Worm (Caenorhabditis elegans) whole organism, L4 larva: ENCODE measurements around the gene srbc-58.

ENCODE experiments used
- F10B5.3 ChIP-seq: sonication (generic microtip); optimal IDR thresholded peaks from 2 replicates; lab custom pipeline; 2016; ENCODE audit warnings: mild to moderate bottlenecking, missing genetic modification characterization, missing compliant biosample characterization
- F26F4.8 ChIP-seq: fragments of 200-800 bp; sonication (Bioruptor generic); conservative IDR thresholded peaks from 2 replicates; pipeline ENCODE4 v1.3.6; 2022; ENCODE audit warnings: missing genetic modification characterization, missing compliant biosample characterization
- F44E2.7 ChIP-seq: fragments of 200-800 bp; sonication (Bioruptor generic); IDR thresholded peaks from 2 replicates; pipeline ENCODE4 v2.1.2; 2022; ENCODE audit warnings: missing genetic modification characterization, missing compliant biosample characterization
- F49E8.2 ChIP-seq: sonication (generic microtip); optimal IDR thresholded peaks from 2 replicates; lab custom pipeline; 2016; ENCODE audit warnings: missing compliant biosample characterization, mild to moderate bottlenecking, missing genetic modification characterization, borderline replicate concordance
- Y48G9A.11 ChIP-seq: fragments of 200-800 bp; sonication (Bioruptor generic); IDR thresholded peaks from 2 replicates; pipeline ENCODE4 v1.3.6; 2022; ENCODE audit warnings: missing genetic modification reagents, missing genetic modification characterization, missing compliant biosample characterization
- Y5F2A.4 ChIP-seq: fragments of 200-800 bp; sonication (Bioruptor generic); optimal IDR thresholded peaks from 2 replicates; lab custom pipeline; 2018; ENCODE audit warnings: mild to moderate bottlenecking, missing genetic modification characterization, missing compliant biosample characterization
- ZK337.2 ChIP-seq: fragments of 200-800 bp; sonication (Bioruptor generic); IDR thresholded peaks from 2 replicates; pipeline ENCODE4 v1.3.6; 2022; ENCODE audit warnings: missing genetic modification reagents, missing genetic modification characterization, missing compliant biosample characterization
- aha-1 ChIP-seq: fragments of 150-350 bp; peaks from one replicate; lab custom pipeline; 2014; ENCODE audit warnings: missing biosample characterization, missing genetic modification characterization
- ama-1 ChIP-seq: fragments of 150-350 bp; optimal IDR thresholded peaks from 2 replicates; lab custom pipeline; 2014; ENCODE audit warnings: inconsistent platforms, mixed read lengths
- ceh-28 ChIP-seq: fragments of 150-350 bp; optimal IDR thresholded peaks from 2 replicates; lab custom pipeline; 2014; ENCODE audit warnings: missing biosample characterization, missing genetic modification reagents, missing genetic modification characterization
- ceh-32 ChIP-seq: sonication (generic microtip); optimal IDR thresholded peaks from 2 replicates; lab custom pipeline; 2016; ENCODE audit warnings: mild to moderate bottlenecking, missing genetic modification characterization, missing compliant biosample characterization; ENCODE audit not compliant: poor library complexity
- ceh-82 ChIP-seq: sonication (generic microtip); optimal IDR thresholded peaks from 2 replicates; lab custom pipeline; 2017; ENCODE audit warnings: missing biosample characterization, missing genetic modification characterization
- cey-2 ChIP-seq: sonication (generic microtip); optimal IDR thresholded peaks from 3 replicates; lab custom pipeline; 2017; ENCODE audit warnings: missing genetic modification characterization, mild to moderate bottlenecking, missing compliant biosample characterization, antibody characterized with exemption, borderline replicate concordance; ENCODE audit not compliant: insufficient read depth
- daf-12 ChIP-seq: fragments of 150-350 bp; optimal IDR thresholded peaks from 2 replicates; lab custom pipeline; 2014; ENCODE audit warnings: missing biosample characterization, missing genetic modification reagents, missing genetic modification characterization
- daf-19 ChIP-seq: fragments of 200-800 bp; sonication (Bioruptor generic); conservative IDR thresholded peaks from 2 replicates; pipeline ENCODE4 v1.3.6; 2022; ENCODE audit warnings: missing genetic modification characterization, missing compliant biosample characterization
- dmd-8 ChIP-seq: fragments of 200-800 bp; sonication (Bioruptor generic); IDR thresholded peaks from 2 replicates; pipeline ENCODE4 v1.3.6; 2022; ENCODE audit warnings: missing genetic modification characterization, missing compliant biosample characterization
- dve-1 ChIP-seq: sonication (generic microtip); optimal IDR thresholded peaks from 2 replicates; lab custom pipeline; 2017; ENCODE audit warnings: antibody characterized with exemption, mild to moderate bottlenecking, missing genetic modification characterization, missing compliant biosample characterization; ENCODE audit not compliant: insufficient read depth
- egl-27 ChIP-seq: sonication (generic microtip); optimal IDR thresholded peaks from 3 replicates; lab custom pipeline; 2017; ENCODE audit warnings: missing biosample characterization, missing genetic modification reagents, missing genetic modification characterization
- egl-43 ChIP-seq: fragments of 200-800 bp; sonication (Bioruptor generic); IDR thresholded peaks from 2 replicates; pipeline ENCODE4 v1.3.6; 2022; ENCODE audit warnings: missing genetic modification reagents, missing genetic modification characterization, missing compliant biosample characterization
- fos-1 ChIP-seq: fragments of 150-350 bp; optimal IDR thresholded peaks from 2 replicates; lab custom pipeline; 2014; ENCODE audit warnings: missing biosample characterization, missing genetic modification characterization
- gei-8 ChIP-seq: fragments of 200-800 bp; sonication (Bioruptor generic); optimal IDR thresholded peaks from 2 replicates; lab custom pipeline; 2018; ENCODE audit warnings: mild to moderate bottlenecking, missing genetic modification characterization, missing compliant biosample characterization
- hlh-11 ChIP-seq: fragments of 200-800 bp; sonication (Bioruptor generic); optimal IDR thresholded peaks from 2 replicates; lab custom pipeline; 2018; ENCODE audit warnings: mild to moderate bottlenecking, missing genetic modification characterization, missing compliant biosample characterization
- jun-1 ChIP-seq: fragments of 150-350 bp; optimal IDR thresholded peaks from 2 replicates; lab custom pipeline; 2014; ENCODE audit warnings: missing biosample characterization, missing genetic modification reagents, missing genetic modification characterization
- lin-13 ChIP-seq: fragments of 150-350 bp; optimal IDR thresholded peaks from 2 replicates; lab custom pipeline; 2014; ENCODE audit warnings: missing biosample characterization, missing genetic modification reagents, missing genetic modification characterization
- lin-15B ChIP-seq: fragments of 150-350 bp; sonication (generic microtip); optimal IDR thresholded peaks from 3 replicates; lab custom pipeline; 2014; ENCODE audit warnings: missing biosample characterization, missing genetic modification characterization
- lin-29 ChIP-seq: fragments of 200-800 bp; sonication (Bioruptor generic); IDR thresholded peaks from 2 replicates; pipeline ENCODE4 v1.3.6; 2022; ENCODE audit warnings: missing genetic modification reagents, missing genetic modification characterization, missing compliant biosample characterization
- lin-38 ChIP-seq: fragments of 200-800 bp; sonication (Bioruptor generic); IDR thresholded peaks from 2 replicates; pipeline ENCODE4 v1.3.6; 2022; ENCODE audit warnings: missing genetic modification reagents, missing genetic modification characterization, missing compliant biosample characterization
- lir-3 ChIP-seq: sonication (generic microtip); optimal IDR thresholded peaks from 2 replicates; lab custom pipeline; 2016; ENCODE audit warnings: mild to moderate bottlenecking, missing genetic modification characterization, missing compliant biosample characterization
- lsy-2 ChIP-seq, 2 experiments: fragments of 150-350 bp in 1 of 2; sonication (generic microtip) in 1 of 2; optimal IDR thresholded peaks; 2 replicates each; lab custom pipeline; 2014 to 2017; ENCODE audit warnings: missing biosample characterization in 2 of 2, missing genetic modification characterization in 2 of 2
- madf-9 ChIP-seq: fragments of 200-800 bp; sonication (Bioruptor generic); conservative IDR thresholded peaks from 2 replicates; pipeline ENCODE4 v1.3.6; 2022; ENCODE audit warnings: missing genetic modification reagents, missing genetic modification characterization, missing compliant biosample characterization
- mdl-1 ChIP-seq, 2 experiments: fragments of 150-350 bp in 1 of 2; sonication (generic microtip) in 1 of 2; optimal IDR thresholded peaks; 2 replicates each; lab custom pipeline; 2014 to 2017; ENCODE audit warnings: missing biosample characterization in 2 of 2, missing genetic modification characterization in 2 of 2
- mdt-29 ChIP-seq: fragments of 200-800 bp; sonication (Bioruptor generic); IDR thresholded peaks from 2 replicates; pipeline ENCODE4 v1.3.6; 2022; ENCODE audit warnings: missing genetic modification reagents, missing genetic modification characterization, missing compliant biosample characterization
- mes-2 ChIP-seq: sonication (generic microtip); optimal IDR thresholded peaks from 2 replicates; lab custom pipeline; 2016; ENCODE audit warnings: missing genotype, mild to moderate bottlenecking, missing genetic modification characterization, missing compliant biosample characterization; ENCODE audit not compliant: poor library complexity, severe bottlenecking
- nhr-102 ChIP-seq: sonication (generic microtip); optimal IDR thresholded peaks from 2 replicates; lab custom pipeline; 2016; ENCODE audit warnings: mild to moderate bottlenecking, missing genetic modification characterization, moderate library complexity, missing compliant biosample characterization
- nhr-11 ChIP-seq: fragments of 150-350 bp; optimal IDR thresholded peaks from 2 replicates; lab custom pipeline; 2014; ENCODE audit warnings: missing biosample characterization, missing genetic modification characterization
- nhr-41 ChIP-seq: fragments of 200-800 bp; sonication (Bioruptor generic); IDR thresholded peaks from 2 replicates; pipeline ENCODE4 v1.3.6; 2022; ENCODE audit warnings: missing genetic modification reagents, missing genetic modification characterization, missing compliant biosample characterization
- nhr-48 ChIP-seq: sonication (generic microtip); optimal IDR thresholded peaks from 2 replicates; lab custom pipeline; 2016; ENCODE audit warnings: mild to moderate bottlenecking, missing genetic modification characterization, missing compliant biosample characterization
- nhr-76 ChIP-seq: fragments of 150-350 bp; optimal IDR thresholded peaks from 2 replicates; lab custom pipeline; 2014; ENCODE audit warnings: missing biosample characterization, missing genetic modification characterization
- pha-4 ChIP-seq, 2 experiments: fragments of 150-350 bp in 1 of 2; fragments of 200-800 bp in 1 of 2; sonication (Bioruptor generic) in 1 of 2; IDR thresholded peaks in 1 of 2; optimal IDR thresholded peaks in 1 of 2; 2 replicates each; pipeline versions ENCODE4 v1.3.6 to Lab custom; 2014 to 2022; ENCODE audit warnings: missing genetic modification characterization in 2 of 2, missing genetic modification reagents in 2 of 2, missing biosample characterization in 1 of 2, missing compliant biosample characterization in 1 of 2
- rbr-2 ChIP-seq: sonication (generic microtip); optimal IDR thresholded peaks from 2 replicates; lab custom pipeline; 2016; ENCODE audit warnings: missing genotype, missing genetic modification characterization, missing compliant biosample characterization
- sdz-12 ChIP-seq: fragments of 200-800 bp; sonication (Bioruptor generic); optimal IDR thresholded peaks from 2 replicates; lab custom pipeline; 2018; ENCODE audit warnings: mild to moderate bottlenecking, missing genetic modification characterization, missing compliant biosample characterization
- set-16 ChIP-seq: fragments of 200-800 bp; sonication (Bioruptor generic); IDR thresholded peaks from 2 replicates; pipeline ENCODE4 v1.3.6; 2022; ENCODE audit warnings: missing genetic modification reagents, missing genetic modification characterization, missing compliant biosample characterization
- skn-1 ChIP-seq: fragments of 150-350 bp; optimal IDR thresholded peaks from 2 replicates; lab custom pipeline; 2014; ENCODE audit warnings: missing biosample characterization, missing genetic modification characterization
- snpc-1.2 ChIP-seq: fragments of 200-800 bp; sonication (Bioruptor generic); IDR thresholded peaks from 2 replicates; pipeline ENCODE4 v1.3.6; 2022; ENCODE audit warnings: missing genetic modification reagents, missing genetic modification characterization, missing compliant biosample characterization
- spr-1 ChIP-seq: sonication (generic microtip); optimal IDR thresholded peaks from 2 replicates; lab custom pipeline; 2016; ENCODE audit warnings: mild to moderate bottlenecking, missing genetic modification characterization, missing compliant biosample characterization
- unc-62 ChIP-seq, 3 experiments: fragments of 150-350 bp in 1 of 3; sonication (generic microtip); optimal IDR thresholded peaks in 2 of 3; peaks in 1 of 3; 1 replicate in 1 of 3; 2 replicates in 2 of 3; lab custom pipeline; 2014 to 2017; ENCODE audit warnings: missing biosample characterization in 3 of 3, missing genetic modification characterization in 3 of 3, missing genetic modification reagents in 3 of 3, missing genotype in 1 of 3
- zag-1 ChIP-seq: fragments of 150-350 bp; optimal IDR thresholded peaks from 2 replicates; lab custom pipeline; 2014; ENCODE audit warnings: missing biosample characterization, missing genetic modification characterization
- zfp-2 ChIP-seq: sonication (generic microtip); optimal IDR thresholded peaks from 2 replicates; lab custom pipeline; 2016; ENCODE audit warnings: mild to moderate bottlenecking, missing genetic modification characterization, missing compliant biosample characterization

The srbc-58 gene

DNA sequence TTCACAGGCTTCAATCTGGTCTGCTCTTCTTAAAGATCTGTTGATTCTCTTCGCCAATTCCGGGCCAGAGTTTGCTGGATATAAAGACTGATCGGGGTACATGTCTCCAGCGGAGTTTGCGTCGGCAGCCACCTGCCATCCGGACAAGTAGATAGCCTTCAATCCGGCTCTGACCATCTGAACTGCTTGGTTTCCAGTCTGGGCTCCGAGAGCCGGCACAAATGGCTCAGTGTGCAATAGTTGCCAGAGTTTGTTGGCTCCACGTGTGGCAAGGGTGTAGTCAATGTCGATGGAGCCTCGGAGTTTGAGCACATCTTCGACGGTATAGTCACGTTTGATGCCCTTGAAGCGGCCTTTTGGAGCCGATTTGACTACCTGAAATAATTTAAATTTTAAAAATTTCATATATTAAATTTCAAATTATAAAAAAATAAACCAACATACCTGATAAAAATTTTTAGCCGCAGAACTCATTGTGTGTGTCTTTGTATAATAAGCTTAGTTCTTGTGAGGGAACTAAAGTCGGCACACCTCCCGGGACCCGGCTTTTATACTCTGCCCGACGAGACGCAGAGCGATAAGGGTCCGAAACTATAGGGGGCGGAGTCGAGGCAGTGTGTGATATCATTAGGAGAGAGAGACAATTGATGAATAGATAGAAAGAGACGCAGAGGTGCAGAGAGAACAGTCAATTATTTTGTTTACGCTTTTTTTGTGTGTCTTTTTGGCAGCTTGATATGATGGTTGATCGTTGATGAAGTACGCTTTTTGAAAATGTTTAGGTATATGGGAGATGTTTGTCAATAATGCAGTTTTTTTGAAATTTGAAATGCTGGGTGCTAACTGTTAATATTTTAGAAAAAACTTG, 47.1 kb upstream of the srbc-58 start, which contains the start of the genes icl-1 and srh-2 (continued):
- TF ChIP-seq nhr-76 (tag; lab: Kevin White, UChicago) = no peak
- TF ChIP-seq egl-43 (GFP tag; lab: Robert Waterston, UW) = peak; percentile 73
- no peak for TF ChIP-seq fos-1 (tag; lab: Kevin White, UChicago)
- no peak for TF ChIP-seq zfp-2 (tag; lab: Kevin White, UChicago)
- no peak for TF ChIP-seq jun-1 (tag; lab: Kevin White, UChicago)
- TF ChIP-seq nhr-48 (tag; lab: Kevin White, UChicago) = peak; percentile 40
- no peak for TF ChIP-seq zag-1 (tag; lab: Kevin White, UChicago)
- TF ChIP-seq F10B5.3 (tag; lab: Kevin White, UChicago) = no peak
- TF ChIP-seq sdz-12 (GFP tag; lab: Kevin White, UChicago) = peak; percentile 84
- no peak for TF ChIP-seq ceh-28
- peak; percentile 68; the same call in 1 of the 2 replicates for TF ChIP-seq daf-19 (GFP tag; lab: Robert Waterston, UW)
- TF ChIP-seq rbr-2 (tag; lab: Kevin White, UChicago) = no peak
- peak; percentile 55 for TF ChIP-seq mes-2 (tag; lab: Kevin White, UChicago)
- peak; percentile 66 to 75 for TF ChIP-seq mdl-1 (tag; optimal IDR thresholded peaks at IDR 0.05; lab: Kevin White, UChicago)
- no peak for TF ChIP-seq daf-12 (tag; lab: Kevin White, UChicago)
- TF ChIP-seq pha-4 (GFP tag; IDR thresholded peaks at IDR 0.05; lab: Robert Waterston, UW) = peak; percentile 43; the same call in 1 of the 2 replicates
- TF ChIP-seq pha-4 (tag; optimal IDR thresholded peaks at IDR 0.05; lab: Kevin White, UChicago) = no peak
- TF ChIP-seq set-16 (GFP tag; lab: Robert Waterston, UW) = peak; percentile 76
- peak; percentile 48; the same call in 1 of the 2 replicates for TF ChIP-seq mdt-29 (GFP tag; lab: Robert Waterston, UW)
- TF ChIP-seq Y48G9A.11 (GFP tag; lab: Robert Waterston, UW) = no peak
- no peak for TF ChIP-seq lin-13
- TF ChIP-seq cey-2 (tag; lab: Kevin White, UChicago) = no peak
- TF ChIP-seq F49E8.2 (tag; lab: Kevin White, UChicago) = no peak
- TF ChIP-seq F44E2.7 (GFP tag; lab: Robert Waterston, UW) = no peak
- TF ChIP-seq lir-3 (tag; lab: Kevin White, UChicago) = no peak
- peak in 1 of 2 experiments; percentile 47 for TF ChIP-seq lsy-2 (tag; optimal IDR thresholded peaks at IDR 0.05; lab: Kevin White, UChicago)
- TF ChIP-seq lin-29 (GFP tag; lab: Robert Waterston, UW) = peak; percentile 38; the same call in 1 of the 2 replicates
- TF ChIP-seq ceh-82 (tag; lab: Kevin White, UChicago) = no peak
- TF ChIP-seq gei-8 (GFP tag; lab: Kevin White, UChicago) = no peak
- peak; percentile 84 for TF ChIP-seq hlh-11 (tag; lab: Kevin White, UChicago)
- TF ChIP-seq snpc-1.2 (GFP tag; lab: Robert Waterston, UW) = peak; percentile 58; the same call in 1 of the 2 replicates
- TF ChIP-seq madf-9 = no peak
- TF ChIP-seq F26F4.8 (GFP tag; lab: Robert Waterston, UW) = no peak
- TF ChIP-seq nhr-102 (tag; lab: Kevin White, UChicago) = peak; percentile 52
- TF ChIP-seq ceh-32 = no peak
- no peak for TF ChIP-seq egl-27
- TF ChIP-seq unc-62 (GFP tag; optimal IDR thresholded peaks at IDR 0.05 in 1 of 2; lab: Kevin White, UChicago) = no peak
- TF ChIP-seq unc-62 (tag; optimal IDR thresholded peaks at IDR 0.05; lab: Kevin White, UChicago) = no peak
- TF ChIP-seq skn-1 = no peak
- no peak for TF ChIP-seq nhr-41 (GFP tag; lab: Robert Waterston, UW)
- TF ChIP-seq aha-1 (tag; lab: Kevin White, UChicago) = peak; percentile 90
- TF ChIP-seq spr-1 = no peak
- peak; percentile 95 for TF ChIP-seq ama-1
- no peak for TF ChIP-seq lin-15B (tag; lab: Kevin White, UChicago)
- TF ChIP-seq ZK337.2 (GFP tag; lab: Robert Waterston, UW) = no peak
- peak; percentile 65 for TF ChIP-seq Y5F2A.4 (GFP tag; lab: Kevin White, UChicago)
- TF ChIP-seq nhr-11 (tag; lab: Kevin White, UChicago) = peak; percentile 36
- peak; percentile 85 for TF ChIP-seq dve-1
- TF ChIP-seq lin-38 (GFP tag; lab: Robert Waterston, UW) = no peak; the same call in 1 of the 2 replicates
- no peak; the same call in 1 of the 2 replicates for TF ChIP-seq dmd-8 (GFP tag; lab: Robert Waterston, UW)
